Fruit fly (Drosophila melanogaster): ENCODE measurements around the gene fd3F.

- TF ChIP-seq CG32006 (GFP tag; optimal IDR thresholded peaks at IDR 0.05) (no peak), dac (GFP tag; optimal IDR thresholded peaks at IDR 0.05) (no peak), Gug (GFP tag; IDR thresholded peaks at IDR 0.05) (no peak), CG7368 (GFP tag; optimal IDR thresholded peaks at IDR 0.05) (no peak), Sox14 (GFP tag; optimal IDR thresholded peaks at IDR 0.05) (no peak), Sox102F (GFP tag; optimal IDR thresholded peaks at IDR 0.05) (no peak), esn (GFP tag; optimal IDR thresholded peaks at IDR 0.05) (no peak), Hr39 (GFP tag; optimal IDR thresholded peaks at IDR 0.05) (no peak), Blimp-1 (GFP tag; optimal IDR thresholded peaks at IDR 0.05) (no peak), ss (GFP tag; optimal IDR thresholded peaks at IDR 0.05) (no peak), Eip93F (GFP tag; optimal IDR thresholded peaks at IDR 0.05) (no peak), CG3032 (tag; optimal IDR thresholded peaks at IDR 0.05) (no peak)
These were observed 13.7 kb upstream of the fd3F start for dm6 chrX:3788432-3788831.

Measured in whole organism, prepupa.